Worm (Caenorhabditis elegans) whole organism, L2 larva: ENCODE data around the gene F21A3.11.

Experiments used
- ama-1 ChIP-seq: fragments of 150-350 bp; optimal IDR thresholded peaks from 2 replicates; lab custom pipeline; 2018; ENCODE audit warnings: inconsistent platforms
- nhr-11 ChIP-seq: fragments of 150-350 bp; optimal IDR thresholded peaks from 2 replicates; lab custom pipeline; 2014; ENCODE audit warnings: missing biosample characterization, missing genetic modification characterization

DNA sequence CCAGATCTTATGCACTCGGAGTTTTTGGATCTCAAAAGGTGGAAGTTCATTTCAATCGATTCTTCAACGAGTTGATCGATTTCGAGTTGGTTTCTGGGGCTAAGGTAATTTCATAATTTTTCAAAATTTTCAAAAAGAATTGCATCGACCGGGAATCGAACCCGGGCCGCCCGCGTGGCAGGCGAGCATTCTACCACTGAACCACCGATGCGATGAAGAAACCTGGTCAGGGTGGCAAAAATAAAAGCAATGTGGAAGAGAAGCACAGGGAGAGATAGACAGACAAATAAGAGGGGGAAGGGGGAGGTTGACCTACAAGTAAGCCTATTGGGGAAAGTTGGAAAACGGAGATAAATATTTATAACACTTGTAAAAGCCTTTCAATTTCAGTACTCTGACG is 27.9 kb downstream of the F21A3.11 start:
- TF ChIP-seq nhr-11 (no peak), ama-1 (lab: Kevin White, UChicago) (no peak)
